Worm (Caenorhabditis elegans) whole organism, mixed stage, embryonic: ENCODE data around the gene pals-34.

Experiments used
- blmp-1 ChIP-seq: fragments of 150-350 bp; optimal IDR thresholded peaks from 2 replicates; lab custom pipeline; 2014; ENCODE audit warnings: missing biosample characterization, missing genetic modification characterization
- ceh-43 ChIP-seq: fragments of 200-800 bp; sonication (Bioruptor generic); optimal IDR thresholded peaks from 2 replicates; lab custom pipeline; 2018; ENCODE audit warnings: mild to moderate bottlenecking, missing genetic modification characterization, moderate library complexity, missing compliant biosample characterization
- elt-3 ChIP-seq: fragments of 150-350 bp; optimal IDR thresholded peaks from 2 replicates; lab custom pipeline; 2014; ENCODE audit warnings: missing biosample characterization, missing genetic modification characterization
- hlh-1 ChIP-seq: fragments of 150-350 bp; optimal IDR thresholded peaks from 2 replicates; lab custom pipeline; 2014; ENCODE audit warnings: missing biosample characterization, missing genetic modification reagents, missing genetic modification characterization
- lin-13 ChIP-seq: fragments of 150-350 bp; optimal IDR thresholded peaks from 2 replicates; lab custom pipeline; 2014; ENCODE audit warnings: missing biosample characterization, missing genetic modification characterization
- lsy-2 ChIP-seq: fragments of 150-350 bp; optimal IDR thresholded peaks from 2 replicates; lab custom pipeline; 2014; ENCODE audit warnings: missing biosample characterization, missing genetic modification characterization
- nhr-237 ChIP-seq: fragments of 150-350 bp; optimal IDR thresholded peaks from 2 replicates; lab custom pipeline; 2014; ENCODE audit warnings: missing biosample characterization, missing genetic modification characterization
- pha-4 ChIP-seq: fragments of 150-350 bp; optimal IDR thresholded peaks from 2 replicates; lab custom pipeline; 2018; ENCODE audit warnings: missing biosample characterization, missing genetic modification reagents, missing genetic modification characterization
- tbx-8 ChIP-seq: fragments of 200-800 bp; sonication (Bioruptor generic); optimal IDR thresholded peaks from 2 replicates; lab custom pipeline; 2018; ENCODE audit warnings: mild to moderate bottlenecking, missing genetic modification characterization, moderate library complexity, missing compliant biosample characterization
- unc-62 ChIP-seq: fragments of 150-350 bp; optimal IDR thresholded peaks from 2 replicates; lab custom pipeline; 2014; ENCODE audit warnings: missing biosample characterization, missing genetic modification reagents, missing genetic modification characterization
- zip-8 ChIP-seq: fragments of 150-350 bp; optimal IDR thresholded peaks from 2 replicates; lab custom pipeline; 2014; ENCODE audit warnings: missing biosample characterization, missing genetic modification characterization

DNA sequence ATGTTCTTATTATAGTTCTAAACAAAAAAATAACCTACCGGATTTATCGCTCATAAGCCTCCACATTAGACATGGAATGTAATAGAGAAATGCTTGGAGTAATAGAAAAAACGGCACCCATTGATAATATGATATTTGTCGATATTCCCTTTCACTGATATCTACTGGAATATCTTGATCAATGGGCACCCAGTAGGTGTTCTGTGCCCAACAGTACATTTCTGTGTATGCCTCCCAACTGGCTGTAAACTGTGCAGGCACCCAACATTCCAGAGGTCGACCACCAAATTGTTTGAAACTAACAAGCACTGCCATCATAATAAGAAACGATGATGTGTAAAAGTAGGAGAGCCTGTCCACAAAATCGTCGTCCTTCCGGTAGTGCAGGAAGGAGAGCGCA lies 8.1 kb upstream of the pals-34 start:
- TF ChIP-seq lsy-2 (tag; lab: Kevin White, UChicago) (no peak), unc-62 (GFP tag; lab: Kevin White, UChicago) (no peak), blmp-1 (tag; lab: Kevin White, UChicago) (no peak), elt-3 (tag; lab: Kevin White, UChicago) (no peak), nhr-237 (no peak), hlh-1 (no peak), lin-13 (tag; lab: Kevin White, UChicago) (no peak), pha-4 (no peak), tbx-8 (no peak), ceh-43 (GFP tag; lab: Kevin White, UChicago) (no peak), zip-8 (tag; lab: Kevin White, UChicago) (no peak)
